Fruit fly (Drosophila melanogaster): ENCODE data around the gene Myt1.

The Myt1 gene

dm6 chr3L:5796493-5796998 lies 17.2 kb upstream of the Myt1 start, which contains the start of gene Tektin-C (continued):
- TF ChIP-seq zfh1 (GFP tag; IDR thresholded peaks at IDR 0.05) (0 out of 3 replicates have a peak, but pooled peaks have one; percentile 25), slp2 (GFP tag; optimal IDR thresholded peaks at IDR 0.05) (no peak), scrt (GFP tag; optimal IDR thresholded peaks at IDR 0.05) (no peak), nerfin-2 (GFP tag; IDR thresholded peaks at IDR 0.05; ENCODE audit: partially characterized antibody) (no peak), insv (GFP tag; optimal IDR thresholded peaks at IDR 0.05) (no peak), CG6854 (GFP tag; optimal IDR thresholded peaks at IDR 0.05) (no peak), dm (GFP tag; optimal IDR thresholded peaks at IDR 0.05) (no peak), dpn (GFP tag; optimal IDR thresholded peaks at IDR 0.05) (no peak), Trl (optimal IDR thresholded peaks at IDR 0.05) (no peak), Trl (GFP tag; optimal IDR thresholded peaks at IDR 0.05) (no peak), MTF-1 (GFP tag; optimal IDR thresholded peaks at IDR 0.05; ENCODE audit: borderline replicate concordance) (no peak), CG17802 (tag; optimal IDR thresholded peaks at IDR 0.05) (no peak), CG11504 (tag; optimal IDR thresholded peaks at IDR 0.05) (no peak), CG13287 (GFP tag; IDR thresholded peaks at IDR 0.05; ENCODE audit: partially characterized antibody) (no peak), pita (GFP tag; optimal IDR thresholded peaks at IDR 0.05) (no peak), dysf (GFP tag; IDR thresholded peaks at IDR 0.05) (peak; percentile 45; the same call in 1 of the 3 replicates), onecut (GFP tag; IDR thresholded peaks at IDR 0.05) (no peak), pzg (GFP tag; optimal IDR thresholded peaks at IDR 0.05) (no peak), Dp (GFP tag; optimal IDR thresholded peaks at IDR 0.05) (no peak), kni (GFP tag; optimal IDR thresholded peaks at IDR 0.05) (no peak), pb (GFP tag; optimal IDR thresholded peaks at IDR 0.05) (no peak), slbo (GFP tag; IDR thresholded peaks at IDR 0.05) (0 out of 2 replicates have a peak, but pooled peaks have one; percentile 27), Dip3 (GFP tag; optimal IDR thresholded peaks at IDR 0.05) (no peak), ac (GFP tag; optimal IDR thresholded peaks at IDR 0.05) (no peak), chn (GFP tag; optimal IDR thresholded peaks at IDR 0.05) (no peak), CG8089 (GFP tag; optimal IDR thresholded peaks at IDR 0.05) (no peak), esg (GFP tag; conservative IDR thresholded peaks at IDR 0.05) (no peak), twi (tag; optimal IDR thresholded peaks at IDR 0.05) (no peak), Fer2 (tag; optimal IDR thresholded peaks at IDR 0.05) (no peak), vnd (GFP tag; IDR thresholded peaks at IDR 0.05; ENCODE audit: partially characterized antibody) (no peak), CG16779 (GFP tag; IDR thresholded peaks at IDR 0.05) (0 out of 2 replicates have a peak, but pooled peaks have one; percentile 6), sob (GFP tag; IDR thresholded peaks at IDR 0.05) (no peak), Tbp (GFP tag; optimal IDR thresholded peaks at IDR 0.05) (no peak), bsh (GFP tag; optimal IDR thresholded peaks at IDR 0.05) (peak in 1 of 2 experiments; percentile 19), Antp (GFP tag; optimal IDR thresholded peaks at IDR 0.05) (peak; percentile 2), CG1832 (GFP tag; optimal IDR thresholded peaks at IDR 0.05) (no peak), CG2889 (GFP tag; IDR thresholded peaks at IDR 0.05) (no peak), Myb (GFP tag; optimal IDR thresholded peaks at IDR 0.05) (no peak), CG8290 (GFP tag; optimal IDR thresholded peaks at IDR 0.05) (no peak), CG8290 (tag; optimal IDR thresholded peaks at IDR 0.05) (no peak), Eip74EF (GFP tag; optimal IDR thresholded peaks at IDR 0.05) (no peak), lab (GFP tag; optimal IDR thresholded peaks at IDR 0.05) (no peak), ttk (GFP tag; IDR thresholded peaks at IDR 0.05) (no peak), sens (GFP tag) (peak; percentile 48), lbe (GFP tag; optimal IDR thresholded peaks at IDR 0.05) (no peak), row (GFP tag; IDR thresholded peaks at IDR 0.05) (peak; percentile 40; the same call in 1 of the 3 replicates), psq (GFP tag; optimal IDR thresholded peaks at IDR 0.05) (no peak), Optix (GFP tag; IDR thresholded peaks at IDR 0.05) (no peak), cas (GFP tag; IDR thresholded peaks at IDR 0.05) (no peak), chif (GFP tag; optimal IDR thresholded peaks at IDR 0.05) (peak in 1 of 2 experiments; percentile 15), Med (GFP tag) (peak; percentile 80), HLH3B (GFP tag; IDR thresholded peaks at IDR 0.05) (no peak)

Measured in whole organism, embryonic.